Fruit fly (Drosophila melanogaster): ENCODE measurements around the gene Pkc98E.

dm6 chr3R:29004884-29005621, 33.9 kb upstream of the Pkc98E start:
- TF ChIP-seq trem (tag; optimal IDR thresholded peaks at IDR 0.05) = no peak
- TF ChIP-seq Kr (GFP tag; optimal IDR thresholded peaks at IDR 0.05) = no peak
- no peak for TF ChIP-seq ara (GFP tag; IDR thresholded peaks at IDR 0.05)
- no peak for TF ChIP-seq tup (GFP tag; optimal IDR thresholded peaks at IDR 0.05)
- no peak for TF ChIP-seq pb (GFP tag; optimal IDR thresholded peaks at IDR 0.05)
- TF ChIP-seq CG8089 (GFP tag; optimal IDR thresholded peaks at IDR 0.05) = no peak
- TF ChIP-seq corto (GFP tag; optimal IDR thresholded peaks at IDR 0.05) = no peak
